Worm (Caenorhabditis elegans) whole organism, mixed stage, embryonic: Measurements from ENCODE around the gene kin-4.

Experiments
- M03D4.4 ChIP-seq: sonication (generic microtip); optimal IDR thresholded peaks from 2 replicates; lab custom pipeline; 2017; ENCODE audit warnings: mild to moderate bottlenecking, missing genetic modification characterization, missing compliant biosample characterization
- ceh-39 ChIP-seq: fragments of 150-350 bp; optimal IDR thresholded peaks from 2 replicates; lab custom pipeline; 2014; ENCODE audit warnings: missing biosample characterization, missing genetic modification characterization
- ceh-43 ChIP-seq: fragments of 200-800 bp; sonication (Bioruptor generic); optimal IDR thresholded peaks from 2 replicates; lab custom pipeline; 2018; ENCODE audit warnings: mild to moderate bottlenecking, missing genetic modification characterization, moderate library complexity, missing compliant biosample characterization
- ceh-83 ChIP-seq: fragments of 200-800 bp; sonication (Bioruptor generic); optimal IDR thresholded peaks from 2 replicates; lab custom pipeline; 2018; ENCODE audit warnings: mild to moderate bottlenecking, missing genetic modification characterization, missing compliant biosample characterization
- ces-1 ChIP-seq: fragments of 150-350 bp; optimal IDR thresholded peaks from 2 replicates; lab custom pipeline; 2014; ENCODE audit warnings: missing biosample characterization, missing genetic modification reagents, missing genetic modification characterization
- cnd-1 ChIP-seq: fragments of 200-800 bp; sonication (Bioruptor generic); optimal IDR thresholded peaks from 2 replicates; lab custom pipeline; 2018; ENCODE audit warnings: mild to moderate bottlenecking, missing genetic modification characterization, missing compliant biosample characterization
- drap-1 ChIP-seq: fragments of 200-800 bp; sonication (Bioruptor generic); optimal IDR thresholded peaks from 3 replicates; lab custom pipeline; 2018; ENCODE audit warnings: mild to moderate bottlenecking, missing genetic modification characterization, missing compliant biosample characterization
- elt-1 ChIP-seq: sonication (generic microtip); optimal IDR thresholded peaks from 2 replicates; lab custom pipeline; 2017; ENCODE audit warnings: missing genetic modification characterization, mild to moderate bottlenecking, missing compliant biosample characterization, antibody characterized with exemption, moderate library complexity, borderline replicate concordance; ENCODE audit not compliant: insufficient read depth
- elt-3 ChIP-seq: fragments of 150-350 bp; optimal IDR thresholded peaks from 2 replicates; lab custom pipeline; 2014; ENCODE audit warnings: missing biosample characterization, missing genetic modification characterization
- ham-2 ChIP-seq: fragments of 200-800 bp; sonication (Bioruptor generic); optimal IDR thresholded peaks from 2 replicates; lab custom pipeline; 2018; ENCODE audit warnings: mild to moderate bottlenecking, missing genetic modification characterization, missing compliant biosample characterization
- hlh-1 ChIP-seq: fragments of 150-350 bp; optimal IDR thresholded peaks from 2 replicates; lab custom pipeline; 2014; ENCODE audit warnings: missing biosample characterization, missing genetic modification reagents, missing genetic modification characterization
- lin-13 ChIP-seq: fragments of 150-350 bp; optimal IDR thresholded peaks from 2 replicates; lab custom pipeline; 2014; ENCODE audit warnings: missing biosample characterization, missing genetic modification characterization
- lsy-2 ChIP-seq: fragments of 150-350 bp; optimal IDR thresholded peaks from 2 replicates; lab custom pipeline; 2014; ENCODE audit warnings: missing biosample characterization, missing genetic modification characterization
- mab-5 ChIP-seq: fragments of 150-350 bp; optimal IDR thresholded peaks from 2 replicates; lab custom pipeline; 2014; ENCODE audit warnings: missing biosample characterization, missing genetic modification characterization
- mep-1 ChIP-seq: fragments of 150-350 bp; optimal IDR thresholded peaks from 2 replicates; lab custom pipeline; 2017; ENCODE audit warnings: missing biosample characterization, missing genetic modification reagents, missing genetic modification characterization, inconsistent platforms
- mls-2 ChIP-seq: sonication (generic microtip); optimal IDR thresholded peaks from 2 replicates; lab custom pipeline; 2016; ENCODE audit warnings: mild to moderate bottlenecking, missing genetic modification characterization, moderate library complexity, missing compliant biosample characterization
- nhr-2 ChIP-seq: fragments of 150-350 bp; optimal IDR thresholded peaks from 2 replicates; lab custom pipeline; 2014; ENCODE audit warnings: missing biosample characterization, missing genetic modification characterization
- nhr-237 ChIP-seq: fragments of 150-350 bp; optimal IDR thresholded peaks from 2 replicates; lab custom pipeline; 2014; ENCODE audit warnings: missing biosample characterization, missing genetic modification characterization
- nhr-76 ChIP-seq: sonication (generic microtip); optimal IDR thresholded peaks from 2 replicates; lab custom pipeline; 2017; ENCODE audit warnings: missing biosample characterization, missing genetic modification characterization
- pha-4 ChIP-seq: fragments of 150-350 bp; optimal IDR thresholded peaks from 2 replicates; lab custom pipeline; 2018; ENCODE audit warnings: missing biosample characterization, missing genetic modification reagents, missing genetic modification characterization
- sem-2 ChIP-seq: fragments of 200-800 bp; sonication (Bioruptor generic); optimal IDR thresholded peaks from 2 replicates; lab custom pipeline; 2018; ENCODE audit warnings: mild to moderate bottlenecking, missing genetic modification characterization, missing compliant biosample characterization
- sptf-1 ChIP-seq: sonication (generic microtip); optimal IDR thresholded peaks from 2 replicates; lab custom pipeline; 2017; ENCODE audit warnings: mild to moderate bottlenecking, missing genetic modification characterization, moderate library complexity, missing compliant biosample characterization
- tbx-8 ChIP-seq: fragments of 200-800 bp; sonication (Bioruptor generic); optimal IDR thresholded peaks from 2 replicates; lab custom pipeline; 2018; ENCODE audit warnings: mild to moderate bottlenecking, missing genetic modification characterization, moderate library complexity, missing compliant biosample characterization
- unc-120 ChIP-seq: sonication (generic microtip); optimal IDR thresholded peaks from 2 replicates; lab custom pipeline; 2017; ENCODE audit warnings: missing genetic modification characterization, missing compliant biosample characterization; ENCODE audit not compliant: poor library complexity, severe bottlenecking
- unc-39 ChIP-seq: fragments of 150-350 bp; optimal IDR thresholded peaks from 2 replicates; lab custom pipeline; 2014; ENCODE audit warnings: missing biosample characterization, missing genetic modification characterization
- unc-62 ChIP-seq: fragments of 150-350 bp; optimal IDR thresholded peaks from 2 replicates; lab custom pipeline; 2014; ENCODE audit warnings: missing biosample characterization, missing genetic modification reagents, missing genetic modification characterization
- zip-8 ChIP-seq: fragments of 150-350 bp; optimal IDR thresholded peaks from 2 replicates; lab custom pipeline; 2014; ENCODE audit warnings: missing biosample characterization, missing genetic modification characterization

kin-4 gene

DNA sequence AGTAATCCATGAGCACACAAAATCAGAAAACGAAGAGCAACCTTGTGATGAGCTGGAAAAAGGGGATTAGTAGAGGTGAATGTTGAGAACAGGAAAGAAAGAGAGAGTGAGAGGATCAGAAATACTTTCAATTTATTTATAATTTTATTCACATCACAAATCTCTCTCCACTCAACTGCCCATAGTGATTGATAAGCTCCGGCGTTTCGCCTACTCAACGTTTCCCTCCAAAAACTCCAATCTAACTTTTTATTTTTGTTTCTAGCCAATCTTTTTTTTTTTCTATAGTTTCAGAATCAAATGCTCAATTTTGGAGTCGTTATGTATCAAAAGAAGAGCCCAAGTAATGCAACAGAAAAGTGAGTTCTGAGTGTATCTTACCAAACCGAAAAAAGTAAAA, at the start of gene kin-4:
kin-4 (plus strand) TSS at position 301 of the 400 bp plus-strand sequence.
- TF ChIP-seq mls-2 (tag; lab: Kevin White, UChicago) (no peak), drap-1 (GFP tag; lab: Kevin White, UChicago) (no peak), lin-13 (tag; lab: Kevin White, UChicago) (no peak), lsy-2 (tag; lab: Kevin White, UChicago) (no peak), nhr-2 (tag; lab: Kevin White, UChicago) (no peak), pha-4 (tag; lab: Kevin White, UChicago) (no peak), sem-2 (no peak), nhr-76 (tag; lab: Kevin White, UChicago) (no peak), zip-8 (tag; lab: Kevin White, UChicago) (no peak), M03D4.4 (tag; lab: Kevin White, UChicago) (no peak), ceh-43 (no peak), sptf-1 (tag; lab: Kevin White, UChicago) (no peak), mab-5 (tag; lab: Kevin White, UChicago) (no peak), ham-2 (GFP tag; lab: Kevin White, UChicago) (no peak), ceh-39 (no peak), ces-1 (no peak), mep-1 (tag; lab: Kevin White, UChicago) (no peak)

ce11 chrIV:11377439-11377838, 48.1 kb upstream of the kin-4 start:
- TF ChIP-seq cnd-1 (tag; lab: Kevin White, UChicago), result no peak
- TF ChIP-seq mab-5 (tag; lab: Kevin White, UChicago), result no peak
- TF ChIP-seq hlh-1, result no peak
- no peak for TF ChIP-seq unc-120
- no peak for TF ChIP-seq mls-2 (tag; lab: Kevin White, UChicago)
- TF ChIP-seq M03D4.4 (tag; lab: Kevin White, UChicago), result no peak
- no peak for TF ChIP-seq elt-1 (tag; lab: Kevin White, UChicago)
- TF ChIP-seq lin-13 (tag; lab: Kevin White, UChicago), result no peak
- no peak for TF ChIP-seq unc-62 (GFP tag; lab: Kevin White, UChicago)
- TF ChIP-seq zip-8 (tag; lab: Kevin White, UChicago), result no peak
- no peak for TF ChIP-seq nhr-237 (tag; lab: Kevin White, UChicago)
- TF ChIP-seq ces-1, result no peak

- TF ChIP-seq sptf-1 (tag; lab: Kevin White, UChicago) (no peak), tbx-8 (GFP tag; lab: Kevin White, UChicago) (no peak), elt-1 (tag; lab: Kevin White, UChicago) (no peak), mls-2 (tag; lab: Kevin White, UChicago) (no peak), sem-2 (no peak), unc-39 (no peak), ceh-83 (GFP tag; lab: Kevin White, UChicago) (no peak), mep-1 (tag; lab: Kevin White, UChicago) (no peak), nhr-76 (tag; lab: Kevin White, UChicago) (no peak), ceh-43 (no peak), drap-1 (GFP tag; lab: Kevin White, UChicago) (no peak), nhr-2 (tag; lab: Kevin White, UChicago) (no peak), elt-3 (tag; lab: Kevin White, UChicago) (no peak), zip-8 (tag; lab: Kevin White, UChicago) (no peak), lsy-2 (tag; lab: Kevin White, UChicago) (no peak)
Observed at ce11 chrIV:11379254-11379653, 46.3 kb upstream of the kin-4 start, which contains the start of gene fbxb-76. fbxb-76 (minus strand) TSS chrIV:11379354.

DNA sequence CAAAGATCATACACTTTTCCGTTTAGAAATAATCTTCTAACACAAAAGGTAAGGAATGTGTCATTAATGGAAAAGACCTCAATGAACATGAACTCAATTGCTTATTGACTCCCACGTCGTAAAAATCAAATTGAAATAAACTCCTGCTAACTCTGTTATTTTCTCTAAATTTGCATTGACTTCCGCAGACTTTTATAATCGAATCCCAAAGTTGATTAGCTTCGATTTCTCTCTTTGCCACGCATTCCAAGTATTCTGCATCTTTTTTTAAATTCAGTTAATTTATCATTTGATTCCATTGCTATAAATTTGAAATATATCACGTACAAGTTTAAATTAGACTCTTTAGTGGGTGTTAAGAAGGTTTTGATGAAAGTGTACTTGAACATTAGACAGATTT, 36.9 kb upstream of the kin-4 start:
- TF ChIP-seq M03D4.4 (tag; lab: Kevin White, UChicago) (no peak), ces-1 (peak; percentile 49)

ce11 chrIV:11394243-11394642, 31.3 kb upstream of the kin-4 start, which contains the start of gene tag-89:
tag-89 (plus strand) TSS chrIV:11394543.
- TF ChIP-seq elt-1 (tag; lab: Kevin White, UChicago), result no peak
- TF ChIP-seq cnd-1 (tag; lab: Kevin White, UChicago), result no peak
- no peak for TF ChIP-seq sptf-1 (tag; lab: Kevin White, UChicago)
- no peak for TF ChIP-seq unc-62 (GFP tag; lab: Kevin White, UChicago)
- no peak for TF ChIP-seq drap-1 (GFP tag; lab: Kevin White, UChicago)
- no peak for TF ChIP-seq mep-1 (tag; lab: Kevin White, UChicago)
- no peak for TF ChIP-seq lin-13 (tag; lab: Kevin White, UChicago)
